Fruit fly (Drosophila melanogaster) whole organism, prepupa: ENCODE measurements around the gene Pdk1.

Experiments used
- Blimp-1 ChIP-seq: fragments of 200-800 bp; sonication (Bioruptor generic); optimal IDR thresholded peaks from 3 replicates; lab custom pipeline; 2017; ENCODE audit warnings: missing biosample characterization, missing genetic modification characterization, mild to moderate bottlenecking, moderate library complexity, missing genetic modification reagents
- CG3032 ChIP-seq: fragments of 200-800 bp; optimal IDR thresholded peaks from 2 replicates; lab custom pipeline; 2019; ENCODE audit warnings: missing biosample characterization, mild to moderate bottlenecking, missing genetic modification characterization, moderate library complexity
- CG31627 ChIP-seq: fragments of 200-800 bp; sonication (Bioruptor generic); optimal IDR thresholded peaks from 3 replicates; lab custom pipeline; 2016; ENCODE audit warnings: missing biosample characterization, missing genetic modification characterization
- Met ChIP-seq: fragments of 200-800 bp; sonication (Bioruptor generic); optimal IDR thresholded peaks from 3 replicates; lab custom pipeline; 2016; ENCODE audit warnings: missing biosample characterization, missing genetic modification characterization
- Sox102F ChIP-seq: fragments of 200-800 bp; sonication (Bioruptor generic); optimal IDR thresholded peaks from 2 replicates; lab custom pipeline; 2016; ENCODE audit warnings: missing biosample characterization, mild to moderate bottlenecking, missing genetic modification characterization
- fkh ChIP-seq: fragments of 200-800 bp; sonication (Bioruptor generic); optimal IDR thresholded peaks from 3 replicates; lab custom pipeline; 2017; ENCODE audit warnings: missing biosample characterization, mild to moderate bottlenecking, missing genetic modification characterization, moderate library complexity

dm6 chr3L:104076-104475 lies 25.2 kb upstream of the Pdk1 start:
- TF ChIP-seq Sox102F (GFP tag; lab: Kevin White, UChicago) (no peak), Met (GFP tag; lab: Kevin White, UChicago) (no peak), CG3032 (tag; lab: Kevin White, UChicago) (no peak), CG31627 (GFP tag; lab: Kevin White, UChicago) (no peak), Blimp-1 (GFP tag; lab: Kevin White, UChicago) (no peak), fkh (no peak)
